Fruit fly (Drosophila melanogaster) S2 (cell line): ENCODE measurements around the gene CG14397.

ENCODE experiments used
- CG8478 ChIP-seq: fragments of >200 bp; optimal IDR thresholded peaks from 2 replicates; lab custom pipeline; 2018
- CTCF ChIP-seq, 2 experiments: fragments of >200 bp; optimal IDR thresholded peaks; 2 replicates each; lab custom pipeline; 2018

Gene CG14397

dm6 chr2L:21090958-21091357 lies at the start of gene CG14397:
Gene CG14397, plus strand, starts transcription at chr2L:21091227.
- no peak for TF ChIP-seq CG8478 (lab: Kevin White, UChicago)
- TF ChIP-seq CTCF (optimal IDR thresholded peaks at IDR 0.05; lab: Kevin White, UChicago) = no peak

- TF ChIP-seq CG8478 (lab: Kevin White, UChicago) (no peak), CTCF (optimal IDR thresholded peaks at IDR 0.05; lab: Kevin White, UChicago) (no peak)
These were observed 38.9 kb upstream of the CG14397 start, which contains the start of gene CG42238 for dm6 chr2L:21051873-21052736. Gene CG42238, minus strand, starts transcription at chr2L:21052164.

- TF ChIP-seq CTCF (optimal IDR thresholded peaks at IDR 0.05; lab: Kevin White, UChicago) (no peak), CG8478 (lab: Kevin White, UChicago) (no peak)
These were observed 38.1 kb upstream of the CG14397 start, which contains the start of gene Itgbn for dm6 chr2L:21052783-21053463. Gene Itgbn, plus strand, starts transcription at chr2L:21053033.

- TF ChIP-seq CTCF (optimal IDR thresholded peaks at IDR 0.05; lab: Kevin White, UChicago) (no peak), CG8478 (lab: Kevin White, UChicago) (no peak)
These were observed 37.4 kb upstream of the CG14397 start for dm6 chr2L:21053623-21054022.

- no peak for TF ChIP-seq CG8478 (lab: Kevin White, UChicago)
- TF ChIP-seq CTCF (optimal IDR thresholded peaks at IDR 0.05; lab: Kevin White, UChicago) = no peak
These were observed 29.4 kb upstream of the CG14397 start for dm6 chr2L:21061591-21061990.

dm6 chr2L:21062611-21063010 lies 28.4 kb upstream of the CG14397 start:
- TF ChIP-seq CG8478 (lab: Kevin White, UChicago) = no peak
- no peak for TF ChIP-seq CTCF (optimal IDR thresholded peaks at IDR 0.05; lab: Kevin White, UChicago)

dm6 chr2L:21065889-21066288 lies 25.1 kb upstream of the CG14397 start:
- no peak for TF ChIP-seq CG8478 (lab: Kevin White, UChicago)
- no peak for TF ChIP-seq CTCF (optimal IDR thresholded peaks at IDR 0.05; lab: Kevin White, UChicago)

- no peak for TF ChIP-seq CTCF (optimal IDR thresholded peaks at IDR 0.05; lab: Kevin White, UChicago)
- no peak for TF ChIP-seq CG8478 (lab: Kevin White, UChicago)
These were observed 23.9 kb upstream of the CG14397 start for dm6 chr2L:21067137-21067536.

dm6 chr2L:21069776-21070175 lies 21.3 kb upstream of the CG14397 start:
- TF ChIP-seq CG8478 (lab: Kevin White, UChicago) (no peak), CTCF (optimal IDR thresholded peaks at IDR 0.05; lab: Kevin White, UChicago) (no peak)

- TF ChIP-seq CG8478 (lab: Kevin White, UChicago) (no peak), CTCF (optimal IDR thresholded peaks at IDR 0.05; lab: Kevin White, UChicago) (no peak)
These were observed 20.2 kb upstream of the CG14397 start for dm6 chr2L:21070825-21071224.

- TF ChIP-seq CTCF (optimal IDR thresholded peaks at IDR 0.05; lab: Kevin White, UChicago) (no peak), CG8478 (lab: Kevin White, UChicago) (no peak)
These were observed 19.6 kb upstream of the CG14397 start, which contains the start of gene CG9265 for dm6 chr2L:21071435-21071834. Gene CG9265, minus strand, starts transcription at chr2L:21071502.

dm6 chr2L:21072389-21072788 lies 18.6 kb upstream of the CG14397 start:
- TF ChIP-seq CG8478 (lab: Kevin White, UChicago) (no peak), CTCF (optimal IDR thresholded peaks at IDR 0.05; lab: Kevin White, UChicago) (no peak)

- TF ChIP-seq CG8478 (lab: Kevin White, UChicago) = no peak
- TF ChIP-seq CTCF (optimal IDR thresholded peaks at IDR 0.05; lab: Kevin White, UChicago) = no peak
These were observed 17.7 kb upstream of the CG14397 start for dm6 chr2L:21073300-21073699.

dm6 chr2L:21073818-21074217 lies 17.2 kb upstream of the CG14397 start:
- TF ChIP-seq CG8478 (lab: Kevin White, UChicago) (no peak), CTCF (optimal IDR thresholded peaks at IDR 0.05; lab: Kevin White, UChicago) (no peak)

dm6 chr2L:21075105-21075504 lies 15.9 kb upstream of the CG14397 start, which contains the start of gene tadr:
Gene tadr, plus strand, starts transcription at chr2L:21075405.
- TF ChIP-seq CTCF (optimal IDR thresholded peaks at IDR 0.05; lab: Kevin White, UChicago) = no peak
- TF ChIP-seq CG8478 (lab: Kevin White, UChicago) = no peak
